Worm (Caenorhabditis elegans) whole organism, L4 larva: Measurements from ENCODE around the gene R05H10.7.

ENCODE experiments used
- F10B5.3 ChIP-seq: sonication (generic microtip); optimal IDR thresholded peaks from 2 replicates; lab custom pipeline; 2016; ENCODE audit warnings: mild to moderate bottlenecking, missing genetic modification characterization, missing compliant biosample characterization
- F37D6.2 ChIP-seq: sonication (generic microtip); optimal IDR thresholded peaks from 2 replicates; lab custom pipeline; 2016; ENCODE audit warnings: mild to moderate bottlenecking, missing genetic modification characterization, missing compliant biosample characterization
- F44E2.7 ChIP-seq: fragments of 200-800 bp; sonication (Bioruptor generic); IDR thresholded peaks from 2 replicates; pipeline ENCODE4 v2.1.2; 2022; ENCODE audit warnings: missing genetic modification characterization, missing compliant biosample characterization
- T20F7.1 ChIP-seq: fragments of 200-800 bp; sonication (Bioruptor generic); optimal IDR thresholded peaks from 2 replicates; lab custom pipeline; 2018; ENCODE audit warnings: mild to moderate bottlenecking, missing genetic modification characterization, missing compliant biosample characterization
- Y105C5A.15 ChIP-seq: fragments of 200-800 bp; sonication (Bioruptor generic); IDR thresholded peaks from 2 replicates; pipeline ENCODE4 v1.3.6; 2022; ENCODE audit warnings: missing genetic modification characterization, missing compliant biosample characterization
- Y5F2A.4 ChIP-seq: fragments of 200-800 bp; sonication (Bioruptor generic); optimal IDR thresholded peaks from 2 replicates; lab custom pipeline; 2018; ENCODE audit warnings: mild to moderate bottlenecking, missing genetic modification characterization, missing compliant biosample characterization
- ZK337.2 ChIP-seq: fragments of 200-800 bp; sonication (Bioruptor generic); IDR thresholded peaks from 2 replicates; pipeline ENCODE4 v1.3.6; 2022; ENCODE audit warnings: missing genetic modification reagents, missing genetic modification characterization, missing compliant biosample characterization
- aha-1 ChIP-seq: fragments of 150-350 bp; peaks from one replicate; lab custom pipeline; 2014; ENCODE audit warnings: missing biosample characterization, missing genetic modification characterization
- arid-1 ChIP-seq: fragments of 200-800 bp; sonication (Bioruptor generic); conservative IDR thresholded peaks from 2 replicates; pipeline ENCODE4 v1.3.6; 2022; ENCODE audit warnings: missing genetic modification reagents, missing genetic modification characterization, missing compliant biosample characterization
- ceh-28 ChIP-seq: fragments of 150-350 bp; optimal IDR thresholded peaks from 2 replicates; lab custom pipeline; 2014; ENCODE audit warnings: missing biosample characterization, missing genetic modification reagents, missing genetic modification characterization
- ceh-44 ChIP-seq: fragments of 200-800 bp; sonication (Bioruptor generic); IDR thresholded peaks from 2 replicates; pipeline ENCODE4 v1.3.6; 2022; ENCODE audit warnings: missing genetic modification reagents, missing genetic modification characterization, missing compliant biosample characterization
- ceh-62 ChIP-seq: sonication (generic microtip); optimal IDR thresholded peaks from 2 replicates; lab custom pipeline; 2017; ENCODE audit warnings: missing biosample characterization, missing genetic modification characterization
- ceh-82 ChIP-seq: sonication (generic microtip); optimal IDR thresholded peaks from 2 replicates; lab custom pipeline; 2017; ENCODE audit warnings: missing biosample characterization, missing genetic modification characterization
- dve-1 ChIP-seq: sonication (generic microtip); optimal IDR thresholded peaks from 2 replicates; lab custom pipeline; 2017; ENCODE audit warnings: antibody characterized with exemption, mild to moderate bottlenecking, missing genetic modification characterization, missing compliant biosample characterization; ENCODE audit not compliant: insufficient read depth
- egl-43 ChIP-seq: fragments of 200-800 bp; sonication (Bioruptor generic); IDR thresholded peaks from 2 replicates; pipeline ENCODE4 v1.3.6; 2022; ENCODE audit warnings: missing genetic modification reagents, missing genetic modification characterization, missing compliant biosample characterization
- hif-1 ChIP-seq, 2 experiments: sonication (generic microtip); optimal IDR thresholded peaks; 2 replicates each; lab custom pipeline; 2016 to 2017; ENCODE audit warnings: missing compliant biosample characterization in 2 of 2, missing genetic modification characterization in 2 of 2, missing genetic modification reagents in 2 of 2, missing genotype in 2 of 2, mild to moderate bottlenecking in 1 of 2
- hmg-1.1 ChIP-seq: fragments of 200-800 bp; sonication (Bioruptor generic); IDR thresholded peaks from 2 replicates; pipeline ENCODE4 v1.3.6; 2022; ENCODE audit warnings: missing genetic modification reagents, missing genetic modification characterization, missing compliant biosample characterization
- jun-1 ChIP-seq: fragments of 150-350 bp; optimal IDR thresholded peaks from 2 replicates; lab custom pipeline; 2014; ENCODE audit warnings: missing biosample characterization, missing genetic modification reagents, missing genetic modification characterization
- lin-1 ChIP-seq: fragments of 200-800 bp; sonication (Bioruptor generic); IDR thresholded peaks from 2 replicates; pipeline ENCODE4 v1.3.6; 2022; ENCODE audit warnings: missing genetic modification reagents, missing genetic modification characterization, missing compliant biosample characterization
- lin-13 ChIP-seq: fragments of 150-350 bp; optimal IDR thresholded peaks from 2 replicates; lab custom pipeline; 2014; ENCODE audit warnings: missing biosample characterization, missing genetic modification reagents, missing genetic modification characterization
- lin-15B ChIP-seq: fragments of 150-350 bp; sonication (generic microtip); optimal IDR thresholded peaks from 3 replicates; lab custom pipeline; 2014; ENCODE audit warnings: missing biosample characterization, missing genetic modification characterization
- lin-29 ChIP-seq: fragments of 200-800 bp; sonication (Bioruptor generic); IDR thresholded peaks from 2 replicates; pipeline ENCODE4 v1.3.6; 2022; ENCODE audit warnings: missing genetic modification reagents, missing genetic modification characterization, missing compliant biosample characterization
- lin-38 ChIP-seq: fragments of 200-800 bp; sonication (Bioruptor generic); IDR thresholded peaks from 2 replicates; pipeline ENCODE4 v1.3.6; 2022; ENCODE audit warnings: missing genetic modification reagents, missing genetic modification characterization, missing compliant biosample characterization
- lin-39 ChIP-seq: fragments of 150-350 bp; optimal IDR thresholded peaks from 2 replicates; lab custom pipeline; 2014; ENCODE audit warnings: missing biosample characterization, missing genetic modification reagents, missing genetic modification characterization
- madf-5 ChIP-seq, 2 experiments: fragments of 200-800 bp; sonication (Bioruptor generic); IDR thresholded peaks; 2 replicates each; pipeline ENCODE4 v1.3.6; 2022; ENCODE audit warnings: missing compliant biosample characterization in 2 of 2, missing genetic modification characterization in 2 of 2
- madf-9 ChIP-seq: fragments of 200-800 bp; sonication (Bioruptor generic); conservative IDR thresholded peaks from 2 replicates; pipeline ENCODE4 v1.3.6; 2022; ENCODE audit warnings: missing genetic modification reagents, missing genetic modification characterization, missing compliant biosample characterization
- mdl-1 ChIP-seq, 2 experiments: fragments of 150-350 bp in 1 of 2; sonication (generic microtip) in 1 of 2; optimal IDR thresholded peaks; 2 replicates each; lab custom pipeline; 2014 to 2017; ENCODE audit warnings: missing biosample characterization in 2 of 2, missing genetic modification characterization in 2 of 2
- mep-1 ChIP-seq: fragments of 150-350 bp; sonication (generic microtip); optimal IDR thresholded peaks from 3 replicates; lab custom pipeline; 2014; ENCODE audit warnings: missing biosample characterization, missing genetic modification characterization
- mes-2 ChIP-seq: sonication (generic microtip); optimal IDR thresholded peaks from 2 replicates; lab custom pipeline; 2016; ENCODE audit warnings: missing genotype, mild to moderate bottlenecking, missing genetic modification characterization, missing compliant biosample characterization; ENCODE audit not compliant: poor library complexity, severe bottlenecking
- mxl-2 ChIP-seq: fragments of 200-800 bp; sonication (Bioruptor generic); conservative IDR thresholded peaks from 2 replicates; pipeline ENCODE4 v1.3.6; 2022; ENCODE audit warnings: missing genetic modification reagents, missing genetic modification characterization, missing compliant biosample characterization
- mxl-3 ChIP-seq: fragments of 200-800 bp; sonication (Bioruptor generic); optimal IDR thresholded peaks from 2 replicates; lab custom pipeline; 2018; ENCODE audit warnings: mild to moderate bottlenecking, missing genetic modification characterization, missing compliant biosample characterization
- nhr-102 ChIP-seq: sonication (generic microtip); optimal IDR thresholded peaks from 2 replicates; lab custom pipeline; 2016; ENCODE audit warnings: mild to moderate bottlenecking, missing genetic modification characterization, moderate library complexity, missing compliant biosample characterization
- nhr-25 ChIP-seq: sonication (generic microtip); optimal IDR thresholded peaks from 2 replicates; lab custom pipeline; 2017; ENCODE audit warnings: missing genetic modification characterization, mild to moderate bottlenecking, missing compliant biosample characterization, antibody characterized with exemption, moderate library complexity, borderline replicate concordance; ENCODE audit not compliant: insufficient read depth
- nhr-28 ChIP-seq: fragments of 150-350 bp; optimal IDR thresholded peaks from 2 replicates; lab custom pipeline; 2014; ENCODE audit warnings: missing biosample characterization, missing genetic modification characterization
- nhr-48 ChIP-seq: sonication (generic microtip); optimal IDR thresholded peaks from 2 replicates; lab custom pipeline; 2016; ENCODE audit warnings: mild to moderate bottlenecking, missing genetic modification characterization, missing compliant biosample characterization
- nhr-77 ChIP-seq: fragments of 150-350 bp; optimal IDR thresholded peaks from 2 replicates; lab custom pipeline; 2014; ENCODE audit warnings: missing biosample characterization, missing genetic modification characterization
- rbr-2 ChIP-seq: sonication (generic microtip); optimal IDR thresholded peaks from 2 replicates; lab custom pipeline; 2016; ENCODE audit warnings: missing genotype, missing genetic modification characterization, missing compliant biosample characterization
- skn-1 ChIP-seq: fragments of 150-350 bp; optimal IDR thresholded peaks from 2 replicates; lab custom pipeline; 2014; ENCODE audit warnings: missing biosample characterization, missing genetic modification characterization
- snpc-1.2 ChIP-seq: fragments of 200-800 bp; sonication (Bioruptor generic); IDR thresholded peaks from 2 replicates; pipeline ENCODE4 v1.3.6; 2022; ENCODE audit warnings: missing genetic modification reagents, missing genetic modification characterization, missing compliant biosample characterization
- snpc-4 ChIP-seq: fragments of 150-350 bp; optimal IDR thresholded peaks from 2 replicates; lab custom pipeline; 2014; ENCODE audit warnings: missing biosample characterization, missing genetic modification characterization
- spr-1 ChIP-seq: sonication (generic microtip); optimal IDR thresholded peaks from 2 replicates; lab custom pipeline; 2016; ENCODE audit warnings: mild to moderate bottlenecking, missing genetic modification characterization, missing compliant biosample characterization
- spr-3 ChIP-seq: fragments of 200-800 bp; sonication (Bioruptor generic); optimal IDR thresholded peaks from 2 replicates; lab custom pipeline; 2018; ENCODE audit warnings: mild to moderate bottlenecking, missing genetic modification characterization, missing compliant biosample characterization
- tra-1 ChIP-seq: fragments of 200-800 bp; sonication (Bioruptor generic); IDR thresholded peaks from 2 replicates; pipeline ENCODE4 v1.3.6; 2022; ENCODE audit warnings: missing genetic modification reagents, missing genetic modification characterization, missing compliant biosample characterization
- unc-39 ChIP-seq: sonication (generic microtip); optimal IDR thresholded peaks from 2 replicates; lab custom pipeline; 2017; ENCODE audit warnings: missing biosample characterization, missing genetic modification characterization
- vab-7 ChIP-seq: fragments of 200-800 bp; sonication (Bioruptor generic); IDR thresholded peaks from 2 replicates; pipeline ENCODE4 v1.3.6; 2022; ENCODE audit warnings: missing genetic modification reagents, missing genetic modification characterization, missing compliant biosample characterization
- zag-1 ChIP-seq: fragments of 150-350 bp; optimal IDR thresholded peaks from 2 replicates; lab custom pipeline; 2014; ENCODE audit warnings: missing biosample characterization, missing genetic modification characterization
- zfp-3 ChIP-seq: fragments of 200-800 bp; sonication (Bioruptor generic); conservative IDR thresholded peaks from 2 replicates; pipeline ENCODE4 v1.3.6; 2022; ENCODE audit warnings: missing genetic modification reagents, missing genetic modification characterization, missing compliant biosample characterization
- zip-2 ChIP-seq: fragments of 150-350 bp; optimal IDR thresholded peaks from 2 replicates; lab custom pipeline; 2014; ENCODE audit warnings: missing biosample characterization, missing genetic modification characterization
- ztf-7 ChIP-seq: fragments of 150-350 bp; optimal IDR thresholded peaks from 2 replicates; lab custom pipeline; 2014; ENCODE audit warnings: missing biosample characterization, missing genetic modification characterization

Gene R05H10.7

ce11 chrII:14822419-14822818, 32.9 kb upstream of the R05H10.7 start (continued):
- TF ChIP-seq spr-1 (tag; lab: Kevin White, UChicago) (peak; percentile 44), skn-1 (tag; lab: Kevin White, UChicago) (no peak), mep-1 (tag; lab: Kevin White, UChicago) (peak; percentile 80), ceh-82 (tag; lab: Kevin White, UChicago) (no peak), zfp-3 (GFP tag; lab: Robert Waterston, UW) (no peak), F10B5.3 (tag; lab: Kevin White, UChicago) (no peak), mxl-3 (GFP tag; lab: Kevin White, UChicago) (peak; percentile 82), lin-1 (peak; percentile 21; the same call in 1 of the 2 replicates), zag-1 (tag; lab: Kevin White, UChicago) (no peak), arid-1 (GFP tag; lab: Robert Waterston, UW) (no peak), mes-2 (peak; percentile 63), madf-5 (GFP tag; IDR thresholded peaks at IDR 0.05; lab: Robert Waterston, UW) (no peak)

ce11 chrII:14825413-14825812, 29.9 kb upstream of the R05H10.7 start:
- peak; percentile 38 for TF ChIP-seq nhr-48 (tag; lab: Kevin White, UChicago)
- no peak for TF ChIP-seq F37D6.2 (tag; lab: Kevin White, UChicago)
- no peak for TF ChIP-seq hif-1 (tag; optimal IDR thresholded peaks at IDR 0.05; lab: Kevin White, UChicago)
- no peak for TF ChIP-seq zip-2 (tag; lab: Kevin White, UChicago)
- TF ChIP-seq lin-29 (GFP tag; lab: Robert Waterston, UW): no peak
- no peak for TF ChIP-seq unc-39 (tag; lab: Kevin White, UChicago)
- no peak for TF ChIP-seq Y105C5A.15 (GFP tag; lab: Robert Waterston, UW)
- TF ChIP-seq nhr-102 (tag; lab: Kevin White, UChicago): no peak
- no peak for TF ChIP-seq spr-1 (tag; lab: Kevin White, UChicago)
- TF ChIP-seq ztf-7 (tag; lab: Kevin White, UChicago): no peak
- no peak for TF ChIP-seq lin-38 (GFP tag; lab: Robert Waterston, UW)
- TF ChIP-seq madf-9 (GFP tag; lab: Robert Waterston, UW): no peak
- TF ChIP-seq skn-1 (tag; lab: Kevin White, UChicago): no peak
- no peak for TF ChIP-seq dve-1
- TF ChIP-seq rbr-2 (tag; lab: Kevin White, UChicago): no peak
- no peak for TF ChIP-seq egl-43
- TF ChIP-seq T20F7.1 (GFP tag; lab: Kevin White, UChicago): no peak
- TF ChIP-seq spr-3 (GFP tag; lab: Kevin White, UChicago): no peak
- TF ChIP-seq F44E2.7 (GFP tag; lab: Robert Waterston, UW): no peak
- no peak for TF ChIP-seq snpc-4 (tag; lab: Kevin White, UChicago)
- no peak for TF ChIP-seq ZK337.2 (GFP tag; lab: Robert Waterston, UW)
- TF ChIP-seq tra-1: no peak
- no peak for TF ChIP-seq F10B5.3 (tag; lab: Kevin White, UChicago)
- TF ChIP-seq mxl-3 (GFP tag; lab: Kevin White, UChicago): peak; percentile 55
- no peak for TF ChIP-seq ceh-28 (tag; lab: Kevin White, UChicago)
- TF ChIP-seq lin-15B: no peak
- TF ChIP-seq lin-1: no peak
- no peak for TF ChIP-seq zag-1 (tag; lab: Kevin White, UChicago)
- TF ChIP-seq Y5F2A.4 (GFP tag; lab: Kevin White, UChicago): no peak
- TF ChIP-seq lin-13: no peak
- no peak for TF ChIP-seq lin-39 (tag; lab: Kevin White, UChicago)
- TF ChIP-seq ceh-44 (GFP tag; lab: Robert Waterston, UW): no peak
- TF ChIP-seq snpc-1.2 (GFP tag; lab: Robert Waterston, UW): no peak
- no peak for TF ChIP-seq mxl-2 (GFP tag; lab: Robert Waterston, UW)
- no peak for TF ChIP-seq nhr-77
- peak; percentile 68 for TF ChIP-seq nhr-28 (tag; lab: Kevin White, UChicago)
- no peak for TF ChIP-seq aha-1
- no peak for TF ChIP-seq arid-1 (GFP tag; lab: Robert Waterston, UW)
- TF ChIP-seq mdl-1 (tag; optimal IDR thresholded peaks at IDR 0.05; lab: Kevin White, UChicago): peak in 1 of 2 experiments; percentile 36
- no peak for TF ChIP-seq nhr-25 (tag; lab: Kevin White, UChicago)
- no peak for TF ChIP-seq jun-1 (tag; lab: Kevin White, UChicago)
- TF ChIP-seq hmg-1.1 (GFP tag; lab: Robert Waterston, UW): no peak
- TF ChIP-seq vab-7 (GFP tag; lab: Robert Waterston, UW): no peak
- TF ChIP-seq ceh-62 (tag; lab: Kevin White, UChicago): no peak
